Worm (Caenorhabditis elegans) whole organism, early embryonic: ENCODE measurements around the gene B0365.9.

ENCODE experiments used
- B0310.2 ChIP-seq: sonication (generic microtip); optimal IDR thresholded peaks from 2 replicates; lab custom pipeline; 2016; ENCODE audit warnings: mild to moderate bottlenecking, missing genetic modification characterization, missing compliant biosample characterization
- F13C5.2 ChIP-seq: sonication (generic microtip); optimal IDR thresholded peaks from 2 replicates; lab custom pipeline; 2017; ENCODE audit warnings: mild to moderate bottlenecking, missing genetic modification characterization, inconsistent platforms, missing compliant biosample characterization
- aly-1 ChIP-seq: sonication (generic microtip); optimal IDR thresholded peaks from 2 replicates; lab custom pipeline; 2016; ENCODE audit warnings: missing genetic modification characterization, missing compliant biosample characterization
- ama-1 ChIP-seq: fragments of 150-350 bp; optimal IDR thresholded peaks from 2 replicates; lab custom pipeline; 2014
- ceh-13 ChIP-seq: fragments of 200-800 bp; sonication (Bioruptor generic); optimal IDR thresholded peaks from 2 replicates; lab custom pipeline; 2018; ENCODE audit warnings: mild to moderate bottlenecking, missing genetic modification characterization, missing compliant biosample characterization
- ceh-36 ChIP-seq: sonication (generic microtip); optimal IDR thresholded peaks from 2 replicates; lab custom pipeline; 2016; ENCODE audit warnings: missing genetic modification characterization, inconsistent platforms, missing compliant biosample characterization
- ets-7 ChIP-seq: sonication (generic microtip); optimal IDR thresholded peaks from 2 replicates; lab custom pipeline; 2016; ENCODE audit warnings: missing genotype, missing genetic modification characterization, missing compliant biosample characterization
- flt-1 ChIP-seq: fragments of 200-800 bp; sonication (Bioruptor generic); IDR thresholded peaks from 2 replicates; pipeline ENCODE4 v1.3.6; 2022; ENCODE audit warnings: missing genetic modification characterization, missing compliant biosample characterization
- hmbx-1 ChIP-seq: sonication (generic microtip); optimal IDR thresholded peaks from 2 replicates; lab custom pipeline; 2016; ENCODE audit warnings: mild to moderate bottlenecking, missing genetic modification characterization, missing compliant biosample characterization
- hmg-4 ChIP-seq: fragments of 200-800 bp; sonication (Bioruptor generic); optimal IDR thresholded peaks from 2 replicates; lab custom pipeline; 2018; ENCODE audit warnings: mild to moderate bottlenecking, missing genetic modification characterization, missing compliant biosample characterization
- hnd-1 ChIP-seq: sonication (generic microtip); optimal IDR thresholded peaks from 2 replicates; lab custom pipeline; 2016; ENCODE audit warnings: missing genetic modification characterization, missing compliant biosample characterization
- pes-1 ChIP-seq: fragments of 200-800 bp; sonication (Bioruptor generic); IDR thresholded peaks from 2 replicates; pipeline ENCODE4 v1.3.6; 2022; ENCODE audit warnings: missing genetic modification reagents, missing genetic modification characterization, missing compliant biosample characterization
- scrt-1 ChIP-seq: fragments of 200-800 bp; sonication (Bioruptor generic); IDR thresholded peaks from 2 replicates; pipeline ENCODE4 v1.3.6; 2022; ENCODE audit warnings: missing genetic modification characterization, missing compliant biosample characterization
- sea-1 ChIP-seq: fragments of 200-800 bp; sonication (Bioruptor generic); conservative IDR thresholded peaks from 2 replicates; pipeline ENCODE4 v1.3.6; 2022; ENCODE audit warnings: missing genetic modification characterization, missing compliant biosample characterization
- tbx-11 ChIP-seq: fragments of 200-800 bp; sonication (Bioruptor generic); IDR thresholded peaks from 2 replicates; pipeline ENCODE4 v1.3.6; 2022; ENCODE audit warnings: missing genetic modification characterization, missing compliant biosample characterization
- tbx-37 ChIP-seq: fragments of 200-800 bp; sonication (Bioruptor generic); conservative IDR thresholded peaks from 2 replicates; pipeline ENCODE4 v1.3.6; 2022; ENCODE audit warnings: missing genetic modification reagents, missing genetic modification characterization, missing compliant biosample characterization
- tra-4 ChIP-seq: sonication (generic microtip); optimal IDR thresholded peaks from 2 replicates; lab custom pipeline; 2017; ENCODE audit warnings: missing genetic modification characterization, missing compliant biosample characterization

The B0365.9 gene

ce11 chrV:13116114-13116603 lies 17.2 kb downstream of the B0365.9 start, which contains the start of gene acly-2:
Gene acly-2 (plus strand): TSS chrV:13116488.
- no peak for TF ChIP-seq tra-4 (tag; lab: Kevin White, UChicago)
- TF ChIP-seq flt-1 (GFP tag; lab: Robert Waterston, UW), result no peak
- TF ChIP-seq ceh-36 (tag; lab: Kevin White, UChicago), result no peak
- TF ChIP-seq scrt-1 (GFP tag; lab: Robert Waterston, UW), result no peak
- no peak for TF ChIP-seq ama-1 (lab: Kevin White, UChicago)
- no peak for TF ChIP-seq sea-1 (GFP tag; lab: Robert Waterston, UW)
- no peak for TF ChIP-seq B0310.2
- no peak for TF ChIP-seq ets-7 (tag; lab: Kevin White, UChicago)
- TF ChIP-seq ceh-13 (GFP tag; lab: Kevin White, UChicago), result no peak
- no peak for TF ChIP-seq tbx-11 (GFP tag; lab: Robert Waterston, UW)
- no peak for TF ChIP-seq hmbx-1 (tag; lab: Kevin White, UChicago)
- no peak for TF ChIP-seq hnd-1 (tag; lab: Kevin White, UChicago)
- no peak for TF ChIP-seq F13C5.2 (tag; lab: Kevin White, UChicago)
- TF ChIP-seq hmg-4 (GFP tag; lab: Kevin White, UChicago), result no peak
- no peak for TF ChIP-seq pes-1 (GFP tag; lab: Robert Waterston, UW)
- TF ChIP-seq tbx-37, result no peak
- no peak for TF ChIP-seq aly-1 (tag; lab: Kevin White, UChicago)

DNA sequence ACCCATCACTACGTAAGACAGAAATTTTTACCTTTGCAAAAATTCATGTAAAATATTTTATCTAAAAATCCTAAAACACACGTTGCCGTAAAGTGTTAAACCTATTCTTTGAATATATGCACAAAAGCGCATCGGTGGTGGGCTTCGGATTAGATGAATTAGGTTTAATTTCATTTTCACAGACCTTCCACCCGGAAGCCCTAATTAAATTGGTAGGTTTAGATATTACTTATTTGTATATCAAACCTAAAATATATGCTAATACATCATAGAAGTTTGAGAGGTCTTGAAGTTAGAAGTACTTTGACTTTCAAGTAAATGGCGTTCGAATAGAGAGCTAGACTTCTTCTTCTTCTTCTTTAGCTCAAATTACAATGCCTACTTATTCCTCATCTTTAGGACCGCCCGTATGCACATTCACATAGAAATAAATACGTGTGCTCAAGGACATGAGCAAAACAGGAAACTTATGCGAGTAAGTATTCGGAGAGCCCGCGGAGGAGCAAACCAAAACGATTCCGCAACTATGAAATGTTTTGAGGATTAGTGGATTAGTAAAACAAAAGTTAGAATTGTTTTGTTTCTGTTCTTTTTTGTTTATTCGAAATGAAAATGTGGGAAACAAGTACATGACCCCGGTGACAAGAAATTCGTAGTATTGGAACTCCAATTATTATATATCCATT lies 18.7 kb downstream of the B0365.9 start:
- TF ChIP-seq hmg-4 (GFP tag; lab: Kevin White, UChicago) (no peak), ets-7 (tag; lab: Kevin White, UChicago) (no peak), aly-1 (tag; lab: Kevin White, UChicago) (no peak), ceh-13 (GFP tag; lab: Kevin White, UChicago) (no peak), hnd-1 (tag; lab: Kevin White, UChicago) (no peak)

DNA sequence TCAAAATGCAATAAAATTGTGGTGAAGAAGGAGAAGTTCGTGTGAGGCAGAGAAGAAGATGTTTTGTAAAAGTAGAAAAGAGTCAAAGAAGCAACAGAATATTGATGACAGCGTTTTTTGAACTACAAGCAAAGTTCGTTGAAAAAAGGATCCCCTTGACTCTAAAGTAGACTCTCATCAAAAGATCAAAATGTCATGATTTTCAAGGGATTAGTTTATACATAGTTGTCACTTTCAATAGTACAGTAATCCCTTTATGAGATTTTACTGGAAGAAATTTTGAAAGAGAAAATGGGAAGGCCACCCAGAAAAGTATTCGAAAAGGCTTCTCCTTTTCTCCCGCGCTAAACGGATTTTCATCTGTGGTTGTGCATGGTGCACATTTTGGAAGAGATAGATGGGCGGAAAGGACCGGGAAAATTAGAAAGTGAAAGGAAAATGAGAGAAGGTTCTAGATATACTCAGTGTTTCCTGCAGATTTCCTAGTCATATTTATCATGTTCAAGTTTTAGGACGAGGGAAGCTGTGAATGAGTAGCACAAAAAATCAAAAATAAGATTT lies 20.3 kb downstream of the B0365.9 start:
- TF ChIP-seq hmbx-1 (tag; lab: Kevin White, UChicago) (no peak), B0310.2 (no peak), ama-1 (lab: Kevin White, UChicago) (no peak), tbx-37 (no peak), ets-7 (tag; lab: Kevin White, UChicago) (no peak), hnd-1 (tag; lab: Kevin White, UChicago) (no peak), ceh-36 (tag; lab: Kevin White, UChicago) (no peak), hmg-4 (GFP tag; lab: Kevin White, UChicago) (no peak), F13C5.2 (tag; lab: Kevin White, UChicago) (no peak), ceh-13 (GFP tag; lab: Kevin White, UChicago) (no peak), aly-1 (tag; lab: Kevin White, UChicago) (no peak), sea-1 (GFP tag; lab: Robert Waterston, UW) (no peak), scrt-1 (GFP tag; lab: Robert Waterston, UW) (no peak), tra-4 (tag; lab: Kevin White, UChicago) (no peak), pes-1 (GFP tag; lab: Robert Waterston, UW) (no peak), flt-1 (GFP tag; lab: Robert Waterston, UW) (no peak), tbx-11 (GFP tag; lab: Robert Waterston, UW) (no peak)

- TF ChIP-seq sea-1 (GFP tag; lab: Robert Waterston, UW) (no peak), tbx-37 (no peak), tbx-11 (GFP tag; lab: Robert Waterston, UW) (no peak), scrt-1 (GFP tag; lab: Robert Waterston, UW) (no peak), hmbx-1 (tag; lab: Kevin White, UChicago) (no peak), tra-4 (tag; lab: Kevin White, UChicago) (no peak), pes-1 (GFP tag; lab: Robert Waterston, UW) (no peak), flt-1 (GFP tag; lab: Robert Waterston, UW) (no peak), aly-1 (tag; lab: Kevin White, UChicago) (no peak), ets-7 (tag; lab: Kevin White, UChicago) (no peak), ceh-36 (tag; lab: Kevin White, UChicago) (no peak), F13C5.2 (tag; lab: Kevin White, UChicago) (no peak), hmg-4 (GFP tag; lab: Kevin White, UChicago) (no peak)
Measured at ce11 chrV:13111599-13112191, 21.7 kb downstream of the B0365.9 start.

- no peak for TF ChIP-seq flt-1 (GFP tag; lab: Robert Waterston, UW)
- no peak for TF ChIP-seq tbx-37
- no peak for TF ChIP-seq F13C5.2 (tag; lab: Kevin White, UChicago)
- no peak for TF ChIP-seq tra-4 (tag; lab: Kevin White, UChicago)
- no peak for TF ChIP-seq sea-1 (GFP tag; lab: Robert Waterston, UW)
- no peak for TF ChIP-seq ceh-36 (tag; lab: Kevin White, UChicago)
- no peak for TF ChIP-seq ceh-13 (GFP tag; lab: Kevin White, UChicago)
- TF ChIP-seq aly-1 (tag; lab: Kevin White, UChicago), result no peak
- no peak for TF ChIP-seq hmbx-1 (tag; lab: Kevin White, UChicago)
- no peak for TF ChIP-seq tbx-11 (GFP tag; lab: Robert Waterston, UW)
- no peak for TF ChIP-seq scrt-1 (GFP tag; lab: Robert Waterston, UW)
- no peak for TF ChIP-seq pes-1 (GFP tag; lab: Robert Waterston, UW)
- no peak for TF ChIP-seq ama-1 (lab: Kevin White, UChicago)
- TF ChIP-seq ets-7 (tag; lab: Kevin White, UChicago), result no peak
- TF ChIP-seq hmg-4 (GFP tag; lab: Kevin White, UChicago), result no peak
- TF ChIP-seq B0310.2, result no peak
Measured at ce11 chrV:13105840-13106429, 27.4 kb downstream of the B0365.9 start.
